Worm (Caenorhabditis elegans) whole organism, late embryonic: ENCODE measurements around the gene enri-2.
A peak's percentile ranks its signal among the peaks of the same experiment; 100 is the strongest.
"Not testable (repeated sequence)": the region's sequence is repeated elsewhere in the genome, so short reads cannot be mapped to it uniquely, and the experiment has no call there.

ENCODE experiments used
- C08G9.2 ChIP-seq: sonication (generic microtip); optimal IDR thresholded peaks from 2 replicates; lab custom pipeline; 2016; ENCODE audit warnings: mild to moderate bottlenecking, missing genetic modification characterization, moderate library complexity, missing compliant biosample characterization
- F13H6.1 ChIP-seq: sonication (generic microtip); optimal IDR thresholded peaks from 2 replicates; lab custom pipeline; 2016; ENCODE audit warnings: missing genetic modification characterization, missing compliant biosample characterization
- K02D7.2 ChIP-seq: sonication (generic microtip); optimal IDR thresholded peaks from 2 replicates; lab custom pipeline; 2017; ENCODE audit warnings: mild to moderate bottlenecking, missing genetic modification characterization, missing compliant biosample characterization
- T23F11.4 ChIP-seq: fragments of 200-800 bp; sonication (Bioruptor generic); optimal IDR thresholded peaks from 2 replicates; lab custom pipeline; 2018; ENCODE audit warnings: mild to moderate bottlenecking, missing genetic modification characterization, missing compliant biosample characterization
- Y22D7AL.16 ChIP-seq: sonication (generic microtip); optimal IDR thresholded peaks from 2 replicates; lab custom pipeline; 2016; ENCODE audit warnings: missing genetic modification characterization, missing compliant biosample characterization
- ahr-1 ChIP-seq: sonication (generic microtip); optimal IDR thresholded peaks from 2 replicates; lab custom pipeline; 2016; ENCODE audit warnings: missing genetic modification characterization, missing compliant biosample characterization
- ama-1 ChIP-seq: fragments of 150-350 bp; optimal IDR thresholded peaks from 2 replicates; lab custom pipeline; 2014
- ceh-18 ChIP-seq: sonication (generic microtip); optimal IDR thresholded peaks from 2 replicates; lab custom pipeline; 2016; ENCODE audit warnings: missing genetic modification characterization, missing compliant biosample characterization
- ceh-2 ChIP-seq: sonication (generic microtip); optimal IDR thresholded peaks from 2 replicates; lab custom pipeline; 2016; ENCODE audit warnings: missing genotype, missing genetic modification characterization, missing compliant biosample characterization
- ceh-22 ChIP-seq: sonication (generic microtip); optimal IDR thresholded peaks from 2 replicates; lab custom pipeline; 2017; ENCODE audit warnings: missing biosample characterization, missing genetic modification characterization
- ceh-24 ChIP-seq: sonication (generic microtip); optimal IDR thresholded peaks from 2 replicates; lab custom pipeline; 2016; ENCODE audit warnings: mild to moderate bottlenecking, missing genetic modification characterization, missing compliant biosample characterization
- ceh-31 ChIP-seq: sonication (generic microtip); optimal IDR thresholded peaks from 2 replicates; lab custom pipeline; 2016; ENCODE audit warnings: missing genetic modification characterization, missing compliant biosample characterization
- ceh-34 ChIP-seq: sonication (generic microtip); optimal IDR thresholded peaks from 2 replicates; lab custom pipeline; 2016; ENCODE audit warnings: mild to moderate bottlenecking, missing genetic modification characterization, missing compliant biosample characterization
- ceh-45 ChIP-seq: fragments of 200-800 bp; sonication (Bioruptor generic); IDR thresholded peaks from 2 replicates; pipeline ENCODE4 v1.3.6; 2022; ENCODE audit warnings: missing genetic modification reagents, missing genetic modification characterization, missing compliant biosample characterization
- dve-1 ChIP-seq: sonication (generic microtip); optimal IDR thresholded peaks from 2 replicates; lab custom pipeline; 2017; ENCODE audit warnings: antibody characterized with exemption, mild to moderate bottlenecking, missing genetic modification characterization, missing compliant biosample characterization
- elt-2 ChIP-seq: sonication (generic microtip); optimal IDR thresholded peaks from 2 replicates; lab custom pipeline; 2016; ENCODE audit warnings: missing genetic modification reagents, missing genetic modification characterization, missing compliant biosample characterization
- ets-4 ChIP-seq: sonication (generic microtip); optimal IDR thresholded peaks from 2 replicates; lab custom pipeline; 2016; ENCODE audit warnings: missing genetic modification characterization, missing compliant biosample characterization
- fkh-10 ChIP-seq: fragments of 150-350 bp; optimal IDR thresholded peaks from 2 replicates; lab custom pipeline; 2014; ENCODE audit warnings: missing biosample characterization, missing genetic modification reagents, missing genetic modification characterization
- hlh-6 ChIP-seq: sonication (generic microtip); optimal IDR thresholded peaks from 2 replicates; lab custom pipeline; 2016; ENCODE audit warnings: missing genotype, missing genetic modification characterization, missing compliant biosample characterization
- lin-11 ChIP-seq: fragments of 200-800 bp; sonication (Bioruptor generic); optimal IDR thresholded peaks from 2 replicates; lab custom pipeline; 2018; ENCODE audit warnings: mild to moderate bottlenecking, missing genetic modification characterization, missing compliant biosample characterization
- madf-2 ChIP-seq: sonication (generic microtip); optimal IDR thresholded peaks from 2 replicates; lab custom pipeline; 2017; ENCODE audit warnings: missing genetic modification characterization, missing compliant biosample characterization
- nhr-11 ChIP-seq: fragments of 150-350 bp; optimal IDR thresholded peaks from 2 replicates; lab custom pipeline; 2014; ENCODE audit warnings: missing biosample characterization, missing genetic modification characterization
- npax-4 ChIP-seq: sonication (generic microtip); optimal IDR thresholded peaks from 2 replicates; lab custom pipeline; 2016; ENCODE audit warnings: missing genetic modification characterization, missing compliant biosample characterization
- odd-2 ChIP-seq: sonication (generic microtip); optimal IDR thresholded peaks from 2 replicates; lab custom pipeline; 2017; ENCODE audit warnings: antibody characterized with exemption, mild to moderate bottlenecking, missing genetic modification characterization, missing compliant biosample characterization
- pag-3 ChIP-seq: sonication (generic microtip); optimal IDR thresholded peaks from 2 replicates; lab custom pipeline; 2016; ENCODE audit warnings: missing compliant biosample characterization, missing genetic modification characterization, borderline replicate concordance
- pax-1 ChIP-seq: fragments of 150-350 bp; optimal IDR thresholded peaks from 2 replicates; lab custom pipeline; 2014; ENCODE audit warnings: missing biosample characterization, missing genetic modification characterization
- pha-2 ChIP-seq: sonication (generic microtip); optimal IDR thresholded peaks from 2 replicates; lab custom pipeline; 2017; ENCODE audit warnings: mild to moderate bottlenecking, missing genetic modification characterization, missing compliant biosample characterization
- pha-4 ChIP-seq: fragments of 150-350 bp; optimal IDR thresholded peaks from 2 replicates; lab custom pipeline; 2018; ENCODE audit warnings: missing biosample characterization, missing genetic modification reagents, missing genetic modification characterization
- pqm-1 ChIP-seq: sonication (generic microtip); optimal IDR thresholded peaks from 2 replicates; lab custom pipeline; 2016; ENCODE audit warnings: missing genetic modification characterization, missing compliant biosample characterization
- rnt-1 ChIP-seq: sonication (generic microtip); optimal IDR thresholded peaks from 2 replicates; lab custom pipeline; 2016; ENCODE audit warnings: missing genetic modification characterization, missing compliant biosample characterization
- sdc-2 ChIP-seq: sonication (generic microtip); optimal IDR thresholded peaks from 2 replicates; lab custom pipeline; 2016; ENCODE audit warnings: missing genotype, missing genetic modification characterization, missing compliant biosample characterization
- tbx-2 ChIP-seq: sonication (generic microtip); optimal IDR thresholded peaks from 2 replicates; lab custom pipeline; 2016; ENCODE audit warnings: missing genetic modification characterization, missing compliant biosample characterization
- tbx-7 ChIP-seq: sonication (generic microtip); optimal IDR thresholded peaks from 2 replicates; lab custom pipeline; 2016; ENCODE audit warnings: missing genotype, missing genetic modification characterization, missing compliant biosample characterization
- unc-3 ChIP-seq, 2 experiments: fragments of 200-800 bp in 1 of 2; sonication (Bioruptor generic) in 1 of 2; sonication (generic microtip) in 1 of 2; conservative IDR thresholded peaks in 1 of 2; optimal IDR thresholded peaks in 1 of 2; 2 replicates each; pipeline versions ENCODE4 v1.3.6 to Lab custom; 2016 to 2022; ENCODE audit warnings: missing compliant biosample characterization in 2 of 2, missing genetic modification characterization in 2 of 2, missing genetic modification reagents in 1 of 2
- unc-42 ChIP-seq: sonication (generic microtip); optimal IDR thresholded peaks from 2 replicates; lab custom pipeline; 2016; ENCODE audit warnings: missing genotype, missing genetic modification characterization, missing compliant biosample characterization

enri-2 gene

DNA sequence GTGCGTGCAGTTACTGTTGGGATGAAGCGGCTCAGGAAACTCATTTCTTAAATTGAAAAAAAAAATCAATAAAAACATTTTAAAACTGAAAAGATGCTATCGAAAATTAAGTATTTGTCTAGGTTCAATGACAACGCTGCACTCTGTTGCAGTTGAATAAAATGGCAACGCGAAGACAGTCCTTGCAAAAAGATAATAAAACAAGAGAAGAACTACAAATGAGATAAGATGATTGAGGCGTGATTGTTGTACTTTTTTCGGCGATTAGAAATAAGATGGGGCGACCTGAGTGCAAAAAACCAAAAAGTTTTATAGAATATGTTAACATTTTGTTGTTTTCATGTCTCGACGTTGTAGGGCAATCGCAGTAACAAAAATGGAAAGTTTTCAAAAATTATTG lies 30.6 kb upstream of the enri-2 start, which contains the start of gene gcsh-1:
gcsh-1 (minus strand) TSS at position 46 of the 400 bp plus-strand sequence.
- TF ChIP-seq Y22D7AL.16 (tag; lab: Kevin White, UChicago) (no peak), sdc-2 (no peak), madf-2 (tag; lab: Kevin White, UChicago) (no peak), ets-4 (no peak), elt-2 (peak; percentile 53), C08G9.2 (tag; lab: Kevin White, UChicago) (no peak), fkh-10 (GFP tag; lab: Kevin White, UChicago) (no peak)

DNA sequence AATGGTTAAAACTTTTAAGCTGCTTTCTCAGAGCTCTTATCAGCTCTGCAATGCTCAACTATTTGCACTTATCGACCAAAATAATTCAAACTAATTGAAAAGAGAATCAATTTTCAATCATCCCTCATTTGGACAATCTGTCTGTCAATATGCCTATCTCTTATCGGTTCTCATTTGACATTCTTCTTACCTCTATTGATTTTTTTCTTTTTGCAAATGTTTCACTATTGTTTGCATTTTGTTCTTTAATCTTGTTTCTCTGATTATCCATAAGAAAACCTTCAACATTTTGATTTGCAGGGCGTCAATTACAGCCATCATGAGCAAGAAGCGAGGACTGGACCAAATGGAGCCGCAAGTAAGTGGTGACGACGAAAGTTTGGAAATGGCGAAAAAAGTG lies 29.1 kb upstream of the enri-2 start, which contains the start of gene D1025.10:
D1025.10 (plus strand) TSS at position 301 of the 400 bp plus-strand sequence.
- TF ChIP-seq C08G9.2 (tag; lab: Kevin White, UChicago) (no peak), npax-4 (tag; lab: Kevin White, UChicago) (no peak), pqm-1 (tag; lab: Kevin White, UChicago) (no peak), ceh-18 (tag; lab: Kevin White, UChicago) (no peak)

DNA sequence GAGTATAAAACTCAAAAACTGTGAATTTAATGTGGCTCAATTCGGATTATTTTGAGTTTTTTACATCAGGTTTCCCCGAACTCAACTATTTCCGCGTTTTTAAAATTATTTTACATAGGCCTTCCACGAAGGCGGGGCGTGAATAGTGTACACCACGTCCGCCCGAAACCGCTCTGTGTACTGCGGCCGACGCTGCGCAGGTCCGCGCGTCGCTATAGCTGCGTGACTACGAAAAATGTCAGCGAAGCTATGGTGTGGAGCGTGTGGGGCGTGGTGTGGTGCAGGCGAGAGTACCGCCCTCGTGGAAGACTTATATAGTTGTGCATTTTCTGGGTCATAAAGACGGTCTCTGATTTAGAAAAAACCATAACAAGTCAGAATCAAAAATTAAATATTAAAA lies 27.8 kb upstream of the enri-2 start:
- TF ChIP-seq ceh-34 (tag; lab: Kevin White, UChicago): no peak
- TF ChIP-seq ama-1 (lab: Kevin White, UChicago): no peak
- TF ChIP-seq elt-2: no peak
- no peak for TF ChIP-seq nhr-11 (tag; lab: Kevin White, UChicago)
- TF ChIP-seq unc-3 (GFP tag; conservative IDR thresholded peaks at IDR 0.05; lab: Robert Waterston, UW): no peak
- no peak for TF ChIP-seq unc-3 (tag; optimal IDR thresholded peaks at IDR 0.05; lab: Kevin White, UChicago)
- no peak for TF ChIP-seq pqm-1 (tag; lab: Kevin White, UChicago)
- no peak for TF ChIP-seq odd-2
- no peak for TF ChIP-seq ceh-2 (tag; lab: Kevin White, UChicago)
- no peak for TF ChIP-seq sdc-2
- no peak for TF ChIP-seq ahr-1 (tag; lab: Kevin White, UChicago)

DNA sequence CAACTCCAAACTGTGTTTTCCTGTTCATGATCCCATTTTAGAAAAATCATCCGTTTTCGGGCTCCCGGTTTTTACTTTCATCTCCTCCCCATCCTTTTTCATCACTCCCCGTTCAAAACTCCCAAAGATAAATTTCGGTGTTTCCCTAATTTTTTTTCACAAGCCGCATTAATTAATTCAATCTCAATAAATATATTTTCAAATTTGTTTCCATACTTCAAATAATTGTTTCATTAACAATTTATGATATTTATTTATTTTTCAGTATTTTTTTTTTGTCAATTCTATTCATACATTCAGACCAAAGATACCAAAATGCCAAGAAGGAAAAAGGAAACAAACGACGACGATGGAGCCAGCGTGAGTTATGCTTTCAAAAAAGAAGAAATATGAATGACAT lies 25.2 kb upstream of the enri-2 start, which contains the start of gene D1025.1:
D1025.1 (plus strand) TSS at position 301 of the 400 bp plus-strand sequence.
- TF ChIP-seq ceh-24 (tag; lab: Kevin White, UChicago) (no peak), ceh-22 (tag; lab: Kevin White, UChicago) (no peak), T23F11.4 (GFP tag; lab: Kevin White, UChicago) (no peak)
- TF ChIP-seq, all 69 proteins: peak for 0

DNA sequence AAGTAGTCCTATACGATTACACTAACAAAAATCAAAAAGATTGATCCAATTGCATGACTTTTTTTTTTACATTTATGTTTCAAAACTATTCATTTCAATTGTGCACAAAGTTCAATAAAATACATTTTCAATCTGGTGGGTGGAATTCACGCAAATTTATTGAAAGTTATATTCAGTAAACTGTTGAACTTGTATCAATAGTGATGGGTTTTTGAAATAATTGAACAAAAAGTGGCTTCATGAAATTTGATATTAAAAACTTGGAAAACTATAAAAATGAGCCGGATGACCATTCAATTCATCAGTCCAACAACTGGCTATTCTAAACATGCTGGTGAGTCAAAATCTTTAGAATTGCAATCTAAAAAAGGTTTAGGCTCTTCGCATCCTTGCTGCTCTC lies 22.4 kb upstream of the enri-2 start, which contains the start of gene nspc-16:
nspc-16 (plus strand) TSS at position 301 of the 400 bp plus-strand sequence.
- TF ChIP-seq madf-2 (tag; lab: Kevin White, UChicago): no peak
- no peak for TF ChIP-seq rnt-1 (tag; lab: Kevin White, UChicago)
- TF ChIP-seq unc-42 (tag; lab: Kevin White, UChicago): no peak
- TF ChIP-seq pqm-1 (tag; lab: Kevin White, UChicago): no peak

DNA sequence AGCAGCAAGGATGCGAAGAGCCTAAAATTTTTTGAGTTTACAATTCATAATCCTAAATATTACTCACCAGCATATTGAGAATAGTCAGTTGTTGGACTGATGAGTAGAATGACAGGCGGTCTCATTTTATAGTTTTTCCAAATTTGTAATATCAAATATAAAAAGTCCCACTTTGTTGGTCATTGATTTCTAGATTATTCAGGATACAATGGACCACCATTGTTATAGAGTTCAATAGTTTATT lies 20.6 kb upstream of the enri-2 start, which contains the start of gene nspc-17:
nspc-17 (minus strand) TSS at position 101 of the 244 bp plus-strand sequence.
- not testable (repeated sequence) for TF ChIP-seq F13H6.1, tbx-7, pha-4 (tag; lab: Kevin White, UChicago)
- TF ChIP-seq, all 69 proteins: peak for 0; not testable (repeated sequence) for 69

DNA sequence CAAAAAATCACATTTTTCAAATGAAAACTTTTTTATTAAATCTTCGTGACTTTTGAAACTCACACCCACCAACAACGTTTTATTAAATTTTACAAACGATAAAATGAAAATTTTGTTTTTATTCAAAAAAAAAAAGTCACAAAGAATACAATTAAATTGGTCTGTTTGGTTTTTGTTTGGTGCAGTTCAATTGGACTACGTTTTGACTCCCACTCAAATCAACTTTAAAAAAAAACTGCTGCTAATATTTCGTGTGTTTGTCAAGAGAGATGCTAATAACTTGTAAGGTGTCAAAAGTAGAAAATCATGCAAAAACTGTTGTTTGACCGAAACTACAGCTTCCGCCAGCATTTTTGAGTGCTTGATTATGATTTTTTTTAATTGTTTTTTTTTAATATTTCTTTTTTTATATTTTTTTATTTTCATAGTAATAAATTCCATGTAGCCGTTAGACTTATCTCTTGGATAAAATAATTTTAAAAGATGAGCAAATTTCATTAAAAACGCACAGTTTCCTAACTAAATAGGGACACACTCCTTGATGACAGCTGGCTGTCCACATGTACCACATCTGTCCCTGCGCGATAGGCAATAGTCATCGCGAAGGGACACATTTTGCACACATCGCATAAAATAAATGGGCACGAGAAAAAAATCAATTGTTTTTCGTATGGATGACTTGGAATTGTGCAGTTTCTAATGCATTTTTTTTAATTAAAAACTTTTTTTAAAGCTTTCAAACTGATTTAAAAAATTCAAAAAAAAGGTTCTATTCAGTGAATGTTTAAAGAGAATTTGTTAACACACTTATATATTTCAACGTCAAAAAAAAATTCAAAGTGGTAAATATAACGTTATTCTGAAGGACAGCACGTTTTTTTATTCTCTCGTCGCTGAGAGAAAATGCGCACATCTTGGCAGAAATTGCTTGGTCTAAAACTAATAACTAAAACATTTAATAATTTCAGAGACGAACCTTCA lies 20.0 kb upstream of the enri-2 start:
- TF ChIP-seq pha-4 (tag; lab: Kevin White, UChicago): no peak
- TF ChIP-seq K02D7.2 (tag; lab: Kevin White, UChicago): no peak
- TF ChIP-seq ceh-45: no peak
- peak; percentile 96 for TF ChIP-seq tbx-2 (tag; lab: Kevin White, UChicago)
- peak; percentile 42 for TF ChIP-seq T23F11.4 (GFP tag; lab: Kevin White, UChicago)
- TF ChIP-seq ets-4: peak; percentile 75
- TF ChIP-seq madf-2 (tag; lab: Kevin White, UChicago): peak; percentile 67
- peak; percentile 92 for TF ChIP-seq ceh-34 (tag; lab: Kevin White, UChicago)
- TF ChIP-seq C08G9.2 (tag; lab: Kevin White, UChicago): peak; percentile 68
- TF ChIP-seq lin-11 (tag; lab: Kevin White, UChicago): peak; percentile 25
- peak; percentile 62 for TF ChIP-seq ahr-1 (tag; lab: Kevin White, UChicago)
- peak; percentile 84 for TF ChIP-seq pqm-1 (tag; lab: Kevin White, UChicago)
- TF ChIP-seq unc-3 (GFP tag; conservative IDR thresholded peaks at IDR 0.05; lab: Robert Waterston, UW): 0 out of 2 replicates have a peak, but pooled peaks have one; percentile 53
- TF ChIP-seq unc-3 (tag; optimal IDR thresholded peaks at IDR 0.05; lab: Kevin White, UChicago): peak; percentile 64
- peak; percentile 68 for TF ChIP-seq pha-2 (tag; lab: Kevin White, UChicago)
- TF ChIP-seq ceh-31: peak; percentile 96
- TF ChIP-seq hlh-6 (tag; lab: Kevin White, UChicago): no peak
- peak; percentile 82 for TF ChIP-seq elt-2
- no peak for TF ChIP-seq pag-3 (tag; lab: Kevin White, UChicago)
- TF ChIP-seq pax-1: peak; percentile 91
- peak; percentile 96 for TF ChIP-seq dve-1 (tag; lab: Kevin White, UChicago)
